Worm (Caenorhabditis elegans): Measurements from ENCODE around the gene sre-11.

sre-11 gene

ce11 chrV:7645454-7645853, 38.3 kb downstream of the sre-11 start, which contains the start of gene str-47:
Gene str-47 (plus strand): TSS chrV:7645754.
- TF ChIP-seq lin-39 (tag; optimal IDR thresholded peaks at IDR 0.05) = no peak
- no peak for TF ChIP-seq ztf-11 (tag; optimal IDR thresholded peaks at IDR 0.05)
- TF ChIP-seq ztf-4 (tag; optimal IDR thresholded peaks at IDR 0.05) = no peak
- TF ChIP-seq ztf-1 (GFP tag; conservative IDR thresholded peaks at IDR 0.05) = no peak
- TF ChIP-seq nhr-11 (tag; optimal IDR thresholded peaks at IDR 0.05) = no peak
- TF ChIP-seq unc-39 (tag; optimal IDR thresholded peaks at IDR 0.05) = no peak
- TF ChIP-seq unc-55 (GFP tag; optimal IDR thresholded peaks at IDR 0.05) = no peak
- no peak for TF ChIP-seq elt-1 (tag; optimal IDR thresholded peaks at IDR 0.05)
- TF ChIP-seq nhr-6 (tag; optimal IDR thresholded peaks at IDR 0.05) = no peak
- no peak for TF ChIP-seq elt-3 (tag; optimal IDR thresholded peaks at IDR 0.05)
- no peak for TF ChIP-seq gmeb-1 (tag; optimal IDR thresholded peaks at IDR 0.05)
- no peak for TF ChIP-seq nhr-12 (tag; optimal IDR thresholded peaks at IDR 0.05)
- TF ChIP-seq ZK546.5 (tag; optimal IDR thresholded peaks at IDR 0.05) = no peak
- no peak for TF ChIP-seq dmd-4 (tag; optimal IDR thresholded peaks at IDR 0.05)
- no peak for TF ChIP-seq mab-5 (tag; optimal IDR thresholded peaks at IDR 0.05)
- TF ChIP-seq crh-2 (tag; optimal IDR thresholded peaks at IDR 0.05) = no peak
- no peak for TF ChIP-seq nhr-129 (tag; optimal IDR thresholded peaks at IDR 0.05)
- no peak for TF ChIP-seq peb-1 (tag; optimal IDR thresholded peaks at IDR 0.05)

DNA sequence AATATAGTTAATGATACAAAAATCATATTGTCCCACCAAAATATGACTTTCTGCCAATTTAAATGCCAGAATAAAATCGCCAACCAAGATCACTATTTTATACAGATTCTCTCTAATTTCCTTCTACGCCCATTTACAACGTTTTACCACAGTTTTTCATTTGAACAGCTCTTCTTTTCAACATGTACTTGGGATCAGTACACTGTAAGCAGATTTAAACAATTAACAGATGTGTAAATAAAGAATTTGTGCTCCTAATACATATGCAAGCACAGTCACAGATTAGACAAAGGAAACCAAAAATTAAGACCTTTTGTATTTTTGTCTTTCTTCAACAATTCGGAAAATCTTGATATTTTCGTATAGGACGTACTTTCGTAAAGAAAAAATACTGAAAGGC, 40.3 kb downstream of the sre-11 start, which contains the start of gene F07C4.11:
F07C4.11 (minus strand) TSS at position 101 of the 400 bp plus-strand sequence.
- no peak for TF ChIP-seq nhr-25 (tag; optimal IDR thresholded peaks at IDR 0.05)
- no peak for TF ChIP-seq ztf-4 (tag; optimal IDR thresholded peaks at IDR 0.05)
- TF ChIP-seq R02D3.7 (tag; optimal IDR thresholded peaks at IDR 0.05) = no peak
- no peak for TF ChIP-seq blmp-1 (tag; optimal IDR thresholded peaks at IDR 0.05; ENCODE audit: insufficient read depth)
- TF ChIP-seq nhr-23 (tag; optimal IDR thresholded peaks at IDR 0.05) = no peak
- no peak for TF ChIP-seq ama-1 (optimal IDR thresholded peaks at IDR 0.05)
- no peak for TF ChIP-seq unc-55 (GFP tag; optimal IDR thresholded peaks at IDR 0.05)
- no peak for TF ChIP-seq sma-3 (GFP tag; optimal IDR thresholded peaks at IDR 0.05)
- no peak for TF ChIP-seq nhr-11 (tag; optimal IDR thresholded peaks at IDR 0.05)
- TF ChIP-seq fos-1 (tag; optimal IDR thresholded peaks at IDR 0.05) = no peak
- no peak for TF ChIP-seq nhr-10 (tag; optimal IDR thresholded peaks at IDR 0.05)
- no peak for TF ChIP-seq mbf-1 (tag; optimal IDR thresholded peaks at IDR 0.05)
- TF ChIP-seq nhr-129 (tag; optimal IDR thresholded peaks at IDR 0.05) = no peak
- no peak for TF ChIP-seq peb-1 (tag; optimal IDR thresholded peaks at IDR 0.05)
- TF ChIP-seq ztf-11 (tag; optimal IDR thresholded peaks at IDR 0.05) = no peak
- TF ChIP-seq lin-11 (tag; optimal IDR thresholded peaks at IDR 0.05) = no peak
- no peak for TF ChIP-seq mdl-1 (tag; optimal IDR thresholded peaks at IDR 0.05)
- TF ChIP-seq ztf-1 (GFP tag; conservative IDR thresholded peaks at IDR 0.05) = no peak

DNA sequence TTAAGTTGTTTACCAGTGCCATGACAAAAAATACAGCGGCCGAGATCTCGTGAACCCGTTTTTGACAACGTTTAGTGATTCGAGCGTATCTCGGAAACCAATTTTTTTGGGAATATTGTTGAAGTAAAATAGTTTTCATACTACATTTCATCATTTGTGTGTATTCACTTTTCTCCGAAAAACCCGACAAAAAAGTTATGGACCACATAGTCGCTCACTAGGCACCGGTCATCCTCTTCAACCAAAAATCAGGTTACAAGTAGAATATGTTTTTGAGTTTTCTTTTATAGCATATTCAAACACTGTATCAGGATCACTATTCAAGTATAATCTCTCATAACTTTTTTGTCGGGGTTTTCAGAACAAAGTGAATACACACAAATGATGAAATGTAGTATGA, 42.0 kb downstream of the sre-11 start:
- TF ChIP-seq aly-2 (tag; optimal IDR thresholded peaks at IDR 0.05) (no peak), nhr-6 (tag; optimal IDR thresholded peaks at IDR 0.05) (no peak), lin-11 (tag; optimal IDR thresholded peaks at IDR 0.05) (no peak), sma-9 (GFP tag; optimal IDR thresholded peaks at IDR 0.05) (no peak), sma-9 (tag; optimal IDR thresholded peaks at IDR 0.05) (no peak), blmp-1 (tag; optimal IDR thresholded peaks at IDR 0.05; ENCODE audit: insufficient read depth) (no peak), zag-1 (tag; optimal IDR thresholded peaks at IDR 0.05) (no peak), mbf-1 (tag; optimal IDR thresholded peaks at IDR 0.05) (no peak), ztf-4 (tag; optimal IDR thresholded peaks at IDR 0.05) (no peak), F13H6.1 (tag; optimal IDR thresholded peaks at IDR 0.05) (no peak), nhr-11 (tag; optimal IDR thresholded peaks at IDR 0.05) (no peak), R02D3.7 (tag; optimal IDR thresholded peaks at IDR 0.05) (no peak), mdl-1 (tag; optimal IDR thresholded peaks at IDR 0.05) (no peak), gmeb-1 (tag; optimal IDR thresholded peaks at IDR 0.05) (no peak), unc-39 (tag; optimal IDR thresholded peaks at IDR 0.05) (no peak), nhr-129 (tag; optimal IDR thresholded peaks at IDR 0.05) (no peak), nhr-23 (tag; optimal IDR thresholded peaks at IDR 0.05) (no peak), unc-55 (GFP tag; optimal IDR thresholded peaks at IDR 0.05) (no peak)

- TF ChIP-seq nhr-21 (tag; optimal IDR thresholded peaks at IDR 0.05) = no peak
- no peak for TF ChIP-seq nhr-237 (tag; optimal IDR thresholded peaks at IDR 0.05)
- no peak for TF ChIP-seq nhr-23 (tag; optimal IDR thresholded peaks at IDR 0.05)
Measured at ce11 chrV:7639787-7640186, 44.0 kb downstream of the sre-11 start, which contains the start of gene F07C4.10. Gene F07C4.10 (minus strand): TSS chrV:7639887.

Data from whole organism, L2 larva.